Worm (Caenorhabditis elegans): ENCODE data around the gene F37C4.5.

DNA sequence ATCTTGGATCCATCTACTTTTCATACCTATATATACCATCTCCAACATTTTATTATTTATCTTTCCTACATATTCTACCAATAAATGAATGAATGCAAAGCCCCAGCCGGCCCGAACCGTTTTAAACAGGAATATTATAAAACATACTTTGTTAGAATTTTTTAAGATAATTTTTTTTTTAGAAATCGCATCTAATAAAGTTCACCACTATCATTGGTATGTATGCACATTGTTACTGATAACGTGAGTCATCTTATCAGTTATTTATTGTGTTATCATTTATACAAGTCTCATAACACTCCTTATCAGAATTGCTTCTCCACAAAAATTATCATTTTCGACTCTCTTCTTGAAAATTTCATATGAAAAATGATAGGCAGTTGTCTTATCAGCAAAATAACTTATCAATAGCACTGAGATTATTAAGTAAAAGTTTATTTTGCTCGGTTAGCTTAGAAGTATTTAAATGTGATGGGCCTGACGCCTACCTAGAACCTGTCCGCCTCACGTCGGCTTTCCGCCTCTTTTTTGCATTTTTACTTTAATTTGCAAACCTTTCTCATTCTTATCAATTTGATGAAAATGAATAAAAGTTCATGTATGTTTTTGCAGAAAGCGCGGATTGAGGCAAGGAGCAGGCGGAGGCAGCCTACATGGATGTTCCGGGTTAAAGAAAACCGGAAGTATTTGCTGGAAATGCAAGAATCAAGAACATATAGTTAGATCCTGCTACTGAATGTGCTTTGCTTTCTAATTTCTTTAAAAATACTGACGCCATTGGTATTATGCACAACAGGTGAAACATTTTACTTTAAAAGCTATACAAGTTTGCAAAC is 26.3 kb upstream of the F37C4.5 start, which contains the start of gene srz-62:
- TF ChIP-seq nhr-12 (tag; optimal IDR thresholded peaks at IDR 0.05) (no peak), nhr-11 (tag; optimal IDR thresholded peaks at IDR 0.05) (no peak), nhr-237 (tag; optimal IDR thresholded peaks at IDR 0.05) (no peak)

Data from whole organism, L3 larva.